Fruit fly (Drosophila melanogaster) whole organism, embryonic: ENCODE data around the gene CG11741.

Experiments
- C15 ChIP-seq: fragments of 200-800 bp; sonication (Bioruptor generic); IDR thresholded peaks from 3 replicates; pipeline ENCODE4 v1.3.6; 2022; ENCODE audit warnings: missing biosample characterization, missing genetic modification characterization
- CG10267 ChIP-seq: fragments of 200-800 bp; sonication (Bioruptor generic); optimal IDR thresholded peaks from 2 replicates; lab custom pipeline; 2018; ENCODE audit warnings: missing biosample characterization, mild to moderate bottlenecking, missing genetic modification characterization, moderate library complexity
- CG11398 ChIP-seq: fragments of 200-800 bp; sonication (Bioruptor generic); optimal IDR thresholded peaks from 2 replicates; lab custom pipeline; 2016; ENCODE audit warnings: missing biosample characterization, missing genetic modification characterization
- CG11695 ChIP-seq: fragments of 200-800 bp; sonication (Bioruptor generic); IDR thresholded peaks from 3 replicates; pipeline ENCODE4 v1.3.6; 2022; ENCODE audit warnings: missing biosample characterization, missing genetic modification characterization
- CG12071 ChIP-seq: fragments of 200-800 bp; sonication (Bioruptor generic); optimal IDR thresholded peaks from 3 replicates; lab custom pipeline; 2018; ENCODE audit warnings: missing biosample characterization, mild to moderate bottlenecking, missing genetic modification characterization
- CG12104 ChIP-seq: fragments of 200-800 bp; sonication (Bioruptor generic); optimal IDR thresholded peaks from 3 replicates; lab custom pipeline; 2016; ENCODE audit warnings: missing biosample characterization, missing genetic modification characterization
- CG15479 ChIP-seq: fragments of 200-800 bp; sonication (Bioruptor generic); optimal IDR thresholded peaks from 3 replicates; lab custom pipeline; 2019; ENCODE audit warnings: missing biosample characterization, mild to moderate bottlenecking, missing genetic modification characterization, moderate library complexity
- CG17359 ChIP-seq: fragments of 200-800 bp; sonication (Bioruptor generic); optimal IDR thresholded peaks from 3 replicates; lab custom pipeline; 2018; ENCODE audit warnings: missing biosample characterization, mild to moderate bottlenecking, missing genetic modification characterization, moderate library complexity
- CG17385 ChIP-seq: fragments of 200-800 bp; sonication (Bioruptor generic); optimal IDR thresholded peaks from 3 replicates; lab custom pipeline; 2018; ENCODE audit warnings: missing biosample characterization, mild to moderate bottlenecking, missing genetic modification characterization
- CG2678 ChIP-seq: fragments of 200-800 bp; sonication (Bioruptor generic); optimal IDR thresholded peaks from 3 replicates; lab custom pipeline; 2019; ENCODE audit warnings: missing biosample characterization, mild to moderate bottlenecking, missing genetic modification characterization, moderate library complexity
- CG30403 ChIP-seq: fragments of 200-800 bp; sonication (Bioruptor generic); optimal IDR thresholded peaks from 3 replicates; lab custom pipeline; 2016; ENCODE audit warnings: missing biosample characterization, missing genetic modification characterization
- CG34422 ChIP-seq: fragments of 200-800 bp; sonication (Bioruptor generic); IDR thresholded peaks from 3 replicates; pipeline ENCODE4 v1.3.6; 2022; ENCODE audit warnings: missing biosample characterization, missing genetic modification characterization
- CG4854 ChIP-seq: fragments of 200-800 bp; sonication (Bioruptor generic); optimal IDR thresholded peaks from 2 replicates; lab custom pipeline; 2016; ENCODE audit warnings: missing biosample characterization, missing genetic modification characterization, inconsistent platforms
- CG5953 ChIP-seq: fragments of 200-800 bp; sonication (Bioruptor generic); IDR thresholded peaks from 2 replicates; pipeline ENCODE4 v1.3.6; 2022; ENCODE audit warnings: missing biosample characterization, missing genetic modification characterization
- CG7556 ChIP-seq: fragments of 200-800 bp; sonication (Bioruptor generic); optimal IDR thresholded peaks from 2 replicates; lab custom pipeline; 2017; ENCODE audit warnings: missing biosample characterization, mild to moderate bottlenecking, missing genetic modification characterization
- CG7963 ChIP-seq: fragments of 200-800 bp; sonication (Bioruptor generic); IDR thresholded peaks from 3 replicates; pipeline ENCODE4 v1.3.6; 2022; ENCODE audit warnings: missing biosample characterization, missing genetic modification characterization; ENCODE audit not compliant: partially characterized antibody
- CG8478 ChIP-seq: fragments of >200 bp; optimal IDR thresholded peaks from 2 replicates; lab custom pipeline; 2018
- Fer1 ChIP-seq: fragments of 200-800 bp; sonication (Bioruptor generic); optimal IDR thresholded peaks from 2 replicates; lab custom pipeline; 2017; ENCODE audit warnings: missing biosample characterization, mild to moderate bottlenecking, missing genetic modification characterization
- HmgD ChIP-seq: fragments of 200-800 bp; sonication (Bioruptor generic); optimal IDR thresholded peaks from 3 replicates; lab custom pipeline; 2016; ENCODE audit warnings: missing biosample characterization, missing genetic modification characterization
- Jarid2 ChIP-seq: fragments of 200-800 bp; sonication (Bioruptor generic); optimal IDR thresholded peaks from 3 replicates; lab custom pipeline; 2017; ENCODE audit warnings: mild to moderate bottlenecking, missing biosample characterization, missing genetic modification reagents, missing genetic modification characterization
- Lim3 ChIP-seq: fragments of 200-800 bp; sonication (Bioruptor generic); IDR thresholded peaks from 2 replicates; pipeline ENCODE4 v1.3.6; 2022; ENCODE audit warnings: missing biosample characterization, missing genetic modification characterization
- Lpt ChIP-seq: fragments of >200 bp; optimal IDR thresholded peaks from 2 replicates; lab custom pipeline; 2018; ENCODE audit warnings: missing biosample characterization, missing genetic modification characterization
- MTF-1 ChIP-seq: fragments of 200-800 bp; sonication (Bioruptor generic); optimal IDR thresholded peaks from 2 replicates; lab custom pipeline; 2018; ENCODE audit warnings: missing biosample characterization, mild to moderate bottlenecking, missing genetic modification characterization, borderline replicate concordance
- Meics ChIP-seq: fragments of 200-800 bp; sonication (Bioruptor generic); optimal IDR thresholded peaks from 2 replicates; lab custom pipeline; 2017; ENCODE audit warnings: missing biosample characterization, mild to moderate bottlenecking, missing genetic modification characterization
- NFAT ChIP-seq: fragments of 200-800 bp; sonication (Bioruptor generic); IDR thresholded peaks from 2 replicates; pipeline ENCODE4 v1.3.6; 2022; ENCODE audit warnings: missing biosample characterization, missing genetic modification characterization
- Nf-YA ChIP-seq: fragments of 200-800 bp; sonication (Bioruptor generic); IDR thresholded peaks from 2 replicates; pipeline ENCODE4 v1.3.6; 2022; ENCODE audit warnings: missing biosample characterization, missing genetic modification characterization
- Nf-YC ChIP-seq: fragments of 200-800 bp; optimal IDR thresholded peaks from 3 replicates; lab custom pipeline; 2019; ENCODE audit warnings: missing biosample characterization, mild to moderate bottlenecking, missing genetic modification characterization, moderate library complexity
- Ravus ChIP-seq: fragments of 200-800 bp; sonication (Bioruptor generic); IDR thresholded peaks from 2 replicates; pipeline ENCODE4 v1.3.6; 2022; ENCODE audit warnings: missing biosample characterization, missing genetic modification characterization
- Rfx ChIP-seq: fragments of 200-800 bp; sonication (Bioruptor generic); IDR thresholded peaks from 2 replicates; pipeline ENCODE4 v1.3.6; 2022; ENCODE audit warnings: missing biosample characterization, missing genetic modification characterization
- bab2 ChIP-seq: fragments of 200-800 bp; sonication (Bioruptor generic); optimal IDR thresholded peaks from 2 replicates; lab custom pipeline; 2016; ENCODE audit warnings: missing biosample characterization, missing genetic modification characterization
- chn ChIP-seq: fragments of 200-800 bp; sonication (Bioruptor generic); optimal IDR thresholded peaks from 2 replicates; lab custom pipeline; 2016; ENCODE audit warnings: missing biosample characterization, missing genetic modification characterization
- danr ChIP-seq: fragments of 200-800 bp; sonication (Bioruptor generic); IDR thresholded peaks from 2 replicates; pipeline ENCODE4 v1.3.6; 2022; ENCODE audit warnings: missing biosample characterization, missing genetic modification characterization
- disco-r ChIP-seq: fragments of 200-800 bp; sonication (Bioruptor generic); optimal IDR thresholded peaks from 2 replicates; lab custom pipeline; 2016; ENCODE audit warnings: missing biosample characterization, missing genetic modification characterization
- fru ChIP-seq: fragments of >200 bp; optimal IDR thresholded peaks from 2 replicates; lab custom pipeline; 2017
- gsb ChIP-seq: fragments of 200-800 bp; sonication (Bioruptor generic); IDR thresholded peaks from 2 replicates; pipeline ENCODE4 v1.3.6; 2022; ENCODE audit warnings: missing biosample characterization, missing genetic modification characterization
- gt ChIP-seq: fragments of 200-800 bp; sonication (Bioruptor generic); IDR thresholded peaks from 2 replicates; pipeline ENCODE4 v1.3.6; 2022; ENCODE audit warnings: missing biosample characterization, missing genetic modification characterization
- lmd ChIP-seq: fragments of 200-800 bp; sonication (Bioruptor generic); IDR thresholded peaks from 2 replicates; pipeline ENCODE4 v1.3.6; 2022; ENCODE audit warnings: missing biosample characterization, missing genetic modification characterization
- pan ChIP-seq, 4 experiments: fragments of >200 bp in 3 of 4; fragments of 200-800 bp in 1 of 4; sonication (Bioruptor generic) in 1 of 4; optimal IDR thresholded peaks in 3 of 4; IDR thresholded peaks in 1 of 4; 2 replicates each; pipeline versions ENCODE4 v1.3.6 to Lab custom; 2017 to 2022; ENCODE audit warnings: missing biosample characterization in 2 of 4, missing genetic modification characterization in 2 of 4, mixed read lengths in 1 of 4
- pita ChIP-seq: fragments of 200-800 bp; sonication (Bioruptor generic); optimal IDR thresholded peaks from 2 replicates; lab custom pipeline; 2017; ENCODE audit warnings: missing biosample characterization, mild to moderate bottlenecking, missing genetic modification characterization
- prd ChIP-seq, 3 experiments: fragments of >200 bp in 2 of 3; fragments of 200-800 bp in 1 of 3; sonication (Bioruptor generic) in 1 of 3; optimal IDR thresholded peaks in 2 of 3; IDR thresholded peaks in 1 of 3; 2 replicates in 2 of 3; 3 replicates in 1 of 3; pipeline versions ENCODE4 v1.3.6 to Lab custom; 2017 to 2022; ENCODE audit warnings: missing biosample characterization in 1 of 3, missing genetic modification characterization in 1 of 3
- row ChIP-seq: fragments of 200-800 bp; sonication (Bioruptor generic); IDR thresholded peaks from 3 replicates; pipeline ENCODE4 v1.3.6; 2022; ENCODE audit warnings: missing biosample characterization, missing genetic modification characterization
- sim ChIP-seq: fragments of 200-800 bp; sonication (Bioruptor generic); IDR thresholded peaks from 2 replicates; pipeline ENCODE4 v1.3.6; 2022; ENCODE audit warnings: missing biosample characterization, missing genetic modification characterization
- slbo ChIP-seq: fragments of 200-800 bp; sonication (Bioruptor generic); IDR thresholded peaks from 2 replicates; pipeline ENCODE4 v1.3.6; 2022; ENCODE audit warnings: missing biosample characterization, missing genetic modification characterization
- stc ChIP-seq: fragments of 200-800 bp; sonication (Bioruptor generic); IDR thresholded peaks from 2 replicates; pipeline ENCODE4 v1.3.6; 2022; ENCODE audit warnings: missing biosample characterization, missing genetic modification characterization
- sug ChIP-seq: fragments of 200-800 bp; optimal IDR thresholded peaks from 2 replicates; lab custom pipeline; 2019; ENCODE audit warnings: missing biosample characterization, mild to moderate bottlenecking, missing genetic modification characterization, moderate library complexity
- tgo ChIP-seq: fragments of 200-800 bp; sonication (Bioruptor generic); IDR thresholded peaks from 3 replicates; pipeline ENCODE4 v1.3.6; 2022; ENCODE audit warnings: missing biosample characterization, missing genetic modification characterization
- tll ChIP-seq, 2 experiments: fragments of 200-800 bp in 1 of 2; fragments of >200 bp in 1 of 2; sonication (Bioruptor generic) in 1 of 2; optimal IDR thresholded peaks; 2 replicates each; lab custom pipeline; 2017 to 2019; ENCODE audit warnings: missing biosample characterization in 2 of 2, missing genetic modification characterization in 2 of 2, mild to moderate bottlenecking in 1 of 2, moderate library complexity in 1 of 2
- vfl ChIP-seq: fragments of 200-800 bp; sonication (Bioruptor generic); optimal IDR thresholded peaks from 2 replicates; lab custom pipeline; 2016; ENCODE audit warnings: missing biosample characterization, missing genetic modification characterization
- vvl ChIP-seq: fragments of 200-800 bp; sonication (Bioruptor generic); IDR thresholded peaks from 2 replicates; pipeline ENCODE4 v1.3.6; 2022; ENCODE audit warnings: missing biosample characterization, missing genetic modification characterization
- zen ChIP-seq: fragments of 200-800 bp; sonication (Bioruptor generic); optimal IDR thresholded peaks from 3 replicates; lab custom pipeline; 2018; ENCODE audit warnings: missing biosample characterization, mild to moderate bottlenecking, missing genetic modification characterization, moderate library complexity
- zfh1 ChIP-seq: fragments of 200-800 bp; sonication (Bioruptor generic); IDR thresholded peaks from 3 replicates; pipeline ENCODE4 v1.3.6; 2022; ENCODE audit warnings: missing biosample characterization, missing genetic modification characterization

CG11741 gene

dm6 chr3R:8524277-8524676 is 4.4 kb downstream of the CG11741 start (continued):
- TF ChIP-seq pan (optimal IDR thresholded peaks at IDR 0.05; lab: Kevin White, UChicago) (no peak), pan (GFP tag; optimal IDR thresholded peaks at IDR 0.05 in 1 of 2, IDR thresholded peaks at IDR 0.05 in 1 of 2) (peak in 1 of 2 experiments; percentile 62), CG8478 (no peak), CG12071 (GFP tag; lab: Kevin White, UChicago) (no peak), Rfx (GFP tag; lab: Robert Waterston, UW) (peak; percentile 62), CG7963 (GFP tag; lab: Robert Waterston, UW) (no peak), tll (GFP tag; optimal IDR thresholded peaks at IDR 0.05; lab: Kevin White, UChicago) (no peak), danr (peak; percentile 52; the same call in 1 of the 2 replicates), Fer1 (GFP tag; lab: Kevin White, UChicago) (no peak), sim (GFP tag; lab: Robert Waterston, UW) (no peak), CG34422 (GFP tag; lab: Robert Waterston, UW) (no peak), tgo (GFP tag; lab: Robert Waterston, UW) (peak; percentile 18; the same call in 1 of the 3 replicates), lmd (peak; percentile 56; the same call in 1 of the 2 replicates), CG11398 (no peak), Nf-YA (GFP tag; lab: Robert Waterston, UW) (0 out of 2 replicates have a peak, but pooled peaks have one; percentile 7), CG2678 (tag; lab: Kevin White, UChicago) (peak; percentile 55), chn (no peak), vfl (no peak), CG17385 (GFP tag; lab: Kevin White, UChicago) (peak; percentile 25), vvl (GFP tag; lab: Robert Waterston, UW) (peak; percentile 31; the same call in 1 of the 2 replicates), CG30403 (GFP tag; lab: Kevin White, UChicago) (peak; percentile 0), zfh1 (GFP tag; lab: Robert Waterston, UW) (0 out of 3 replicates have a peak, but pooled peaks have one; percentile 39), disco-r (GFP tag; lab: Kevin White, UChicago) (no peak), zen (tag; lab: Kevin White, UChicago) (no peak), HmgD (GFP tag; lab: Kevin White, UChicago) (no peak), Ravus (GFP tag; lab: Robert Waterston, UW) (no peak), CG12104 (GFP tag; lab: Kevin White, UChicago) (no peak), CG4854 (GFP tag; lab: Kevin White, UChicago) (no peak), NFAT (GFP tag; lab: Robert Waterston, UW) (0 out of 2 replicates have a peak, but pooled peaks have one; percentile 25), CG7556 (GFP tag; lab: Kevin White, UChicago) (peak; percentile 18), fru (lab: Kevin White, UChicago) (no peak), Lpt (no peak), C15 (GFP tag; lab: Robert Waterston, UW) (no peak), CG10267 (no peak), CG15479 (GFP tag; lab: Kevin White, UChicago) (no peak), sug (tag; lab: Kevin White, UChicago) (peak; percentile 13), gsb (GFP tag; lab: Robert Waterston, UW) (peak; percentile 50), pita (GFP tag; lab: Kevin White, UChicago) (no peak), row (peak; percentile 54; the same call in 2 of the 3 replicates), Nf-YC (tag; lab: Kevin White, UChicago) (no peak), Jarid2 (GFP tag; lab: Kevin White, UChicago) (no peak), MTF-1 (no peak), CG11695 (no peak; the same call in 2 of the 3 replicates), CG17359 (tag; lab: Kevin White, UChicago) (peak; percentile 36), slbo (GFP tag; lab: Robert Waterston, UW) (peak; percentile 76), CG5953 (GFP tag; lab: Robert Waterston, UW) (0 out of 2 replicates have a peak, but pooled peaks have one; percentile 41), Lim3 (GFP tag; lab: Robert Waterston, UW) (no peak), bab2 (GFP tag; lab: Kevin White, UChicago) (peak; percentile 13), Meics (peak; percentile 39), prd (optimal IDR thresholded peaks at IDR 0.05; lab: Kevin White, UChicago) (no peak), prd (GFP tag; IDR thresholded peaks at IDR 0.05; lab: Robert Waterston, UW) (peak; percentile 48; the same call in 1 of the 3 replicates), gt (no peak), stc (GFP tag; lab: Robert Waterston, UW) (no peak)
